Worm (Caenorhabditis elegans): Measurements from ENCODE around the gene ztf-22.

ce11 chrII:13239593-13239992 is 46.0 kb downstream of the ztf-22 start:
- no peak for TF ChIP-seq nhr-76 (tag; optimal IDR thresholded peaks at IDR 0.05)
- TF ChIP-seq pha-4 (tag; optimal IDR thresholded peaks at IDR 0.05), result no peak
- no peak for TF ChIP-seq nfya-1 (tag; optimal IDR thresholded peaks at IDR 0.05; ENCODE audit: insufficient read depth)
- no peak for TF ChIP-seq ztf-4 (tag; optimal IDR thresholded peaks at IDR 0.05)
- no peak for TF ChIP-seq zag-1 (tag; optimal IDR thresholded peaks at IDR 0.05)
- TF ChIP-seq fkh-10 (GFP tag; optimal IDR thresholded peaks at IDR 0.05), result no peak
- TF ChIP-seq ZK546.5 (tag; optimal IDR thresholded peaks at IDR 0.05), result no peak
- no peak for TF ChIP-seq egl-27 (tag; optimal IDR thresholded peaks at IDR 0.05)
- TF ChIP-seq pqm-1 (tag; optimal IDR thresholded peaks at IDR 0.05), result no peak

Data from whole organism, L3 larva.